Worm (Caenorhabditis elegans) whole organism, L4 larva: ENCODE results near the gene fbxa-139.

ENCODE experiments used
- R02D3.7 ChIP-seq: fragments of 150-350 bp; sonication (generic microtip); optimal IDR thresholded peaks from 3 replicates; lab custom pipeline; 2014; ENCODE audit warnings: missing biosample characterization, missing genetic modification characterization
- Y5F2A.4 ChIP-seq: fragments of 200-800 bp; sonication (Bioruptor generic); optimal IDR thresholded peaks from 2 replicates; lab custom pipeline; 2018; ENCODE audit warnings: mild to moderate bottlenecking, missing genetic modification characterization, missing compliant biosample characterization
- ama-1 ChIP-seq: fragments of 150-350 bp; optimal IDR thresholded peaks from 2 replicates; lab custom pipeline; 2014; ENCODE audit warnings: inconsistent platforms, mixed read lengths
- ceh-28 ChIP-seq: fragments of 150-350 bp; optimal IDR thresholded peaks from 2 replicates; lab custom pipeline; 2014; ENCODE audit warnings: missing biosample characterization, missing genetic modification reagents, missing genetic modification characterization
- dmd-8 ChIP-seq: fragments of 200-800 bp; sonication (Bioruptor generic); IDR thresholded peaks from 2 replicates; pipeline ENCODE4 v1.3.6; 2022; ENCODE audit warnings: missing genetic modification characterization, missing compliant biosample characterization
- dve-1 ChIP-seq: sonication (generic microtip); optimal IDR thresholded peaks from 2 replicates; lab custom pipeline; 2017; ENCODE audit warnings: antibody characterized with exemption, mild to moderate bottlenecking, missing genetic modification characterization, missing compliant biosample characterization; ENCODE audit not compliant: insufficient read depth
- lin-13 ChIP-seq: fragments of 150-350 bp; optimal IDR thresholded peaks from 2 replicates; lab custom pipeline; 2014; ENCODE audit warnings: missing biosample characterization, missing genetic modification reagents, missing genetic modification characterization
- lsy-2 ChIP-seq, 2 experiments: fragments of 150-350 bp in 1 of 2; sonication (generic microtip) in 1 of 2; optimal IDR thresholded peaks; 2 replicates each; lab custom pipeline; 2014 to 2017; ENCODE audit warnings: missing biosample characterization in 2 of 2, missing genetic modification characterization in 2 of 2
- spr-3 ChIP-seq: fragments of 200-800 bp; sonication (Bioruptor generic); optimal IDR thresholded peaks from 2 replicates; lab custom pipeline; 2018; ENCODE audit warnings: mild to moderate bottlenecking, missing genetic modification characterization, missing compliant biosample characterization
- tag-97 ChIP-seq: fragments of 200-800 bp; sonication (Bioruptor generic); IDR thresholded peaks from 2 replicates; pipeline ENCODE4 v1.3.6; 2022; ENCODE audit warnings: missing genetic modification characterization, missing compliant biosample characterization

DNA sequence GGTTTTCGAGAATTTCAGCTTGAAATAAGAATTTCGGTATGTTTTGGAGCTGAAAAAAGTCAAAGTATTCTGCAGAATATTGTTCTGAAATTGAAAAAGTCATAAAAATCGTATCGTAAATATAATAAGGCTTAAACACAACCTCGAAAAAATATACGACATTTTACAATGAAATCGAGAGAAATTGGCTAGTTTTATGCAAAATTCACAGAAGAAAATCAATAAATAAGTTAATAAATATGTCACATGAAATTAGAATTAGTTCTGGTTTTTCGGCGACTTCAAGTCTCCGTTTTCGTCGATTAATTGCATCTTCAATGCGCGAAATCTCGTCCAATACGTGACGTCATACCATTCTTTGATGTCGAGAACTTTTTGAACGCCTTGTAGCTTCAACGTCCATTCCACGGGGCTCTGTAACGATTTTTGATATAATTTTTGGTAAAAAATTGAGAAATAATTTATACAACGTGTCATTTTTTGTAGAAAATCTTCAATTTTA, 17.0 kb downstream of the fbxa-139 start, which contains the start of gene atx-3:
- TF ChIP-seq dve-1: no peak
- TF ChIP-seq tag-97 (GFP tag; lab: Robert Waterston, UW): no peak
- no peak for TF ChIP-seq Y5F2A.4 (GFP tag; lab: Kevin White, UChicago)
- TF ChIP-seq lsy-2 (tag; optimal IDR thresholded peaks at IDR 0.05; lab: Kevin White, UChicago): no peak
- TF ChIP-seq dmd-8 (GFP tag; lab: Robert Waterston, UW): no peak
- TF ChIP-seq lin-13 (GFP tag; lab: Kevin White, UChicago): no peak
- no peak for TF ChIP-seq spr-3 (GFP tag; lab: Kevin White, UChicago)
- TF ChIP-seq R02D3.7 (tag; lab: Kevin White, UChicago): no peak
- no peak for TF ChIP-seq ceh-28
- TF ChIP-seq ama-1 (lab: Kevin White, UChicago): no peak
